Fruit fly (Drosophila melanogaster) whole organism, embryonic: ENCODE measurements around the gene CG31287.

Experiments used
- Adf1 ChIP-seq: fragments of 200-800 bp; sonication (Bioruptor generic); IDR thresholded peaks from 2 replicates; pipeline ENCODE4 v1.3.6; 2022; ENCODE audit warnings: missing biosample characterization, missing genetic modification characterization
- B-H1 ChIP-seq: fragments of 200-800 bp; sonication (Bioruptor generic); IDR thresholded peaks from 3 replicates; pipeline ENCODE4 v1.3.6; 2022; ENCODE audit warnings: missing biosample characterization, missing genetic modification characterization
- BEAF-32 ChIP-seq: fragments of 200-800 bp; sonication (Bioruptor generic); optimal IDR thresholded peaks from 3 replicates; lab custom pipeline; 2017; ENCODE audit warnings: missing biosample characterization, missing genetic modification characterization, mild to moderate bottlenecking, moderate library complexity, missing genetic modification reagents
- CG11696 ChIP-seq: fragments of 200-800 bp; sonication (Bioruptor generic); IDR thresholded peaks from 2 replicates; pipeline ENCODE4 v1.3.6; 2022; ENCODE audit warnings: missing biosample characterization, missing genetic modification characterization
- CG12236 ChIP-seq: fragments of 200-800 bp; sonication (Bioruptor generic); optimal IDR thresholded peaks from 2 replicates; lab custom pipeline; 2016; ENCODE audit warnings: missing biosample characterization, missing genetic modification characterization
- CG12769 ChIP-seq: fragments of 200-800 bp; sonication (Bioruptor generic); optimal IDR thresholded peaks from 2 replicates; lab custom pipeline; 2019; ENCODE audit warnings: missing biosample characterization, mild to moderate bottlenecking, missing genetic modification characterization, moderate library complexity
- CG13123 ChIP-seq: fragments of 200-800 bp; sonication (Bioruptor generic); optimal IDR thresholded peaks from 2 replicates; lab custom pipeline; 2016; ENCODE audit warnings: missing biosample characterization, missing genetic modification characterization
- CG14667 ChIP-seq: fragments of 200-800 bp; sonication (Bioruptor generic); IDR thresholded peaks from 2 replicates; pipeline ENCODE4 v1.3.6; 2022; ENCODE audit warnings: missing biosample characterization, missing genetic modification characterization
- CG1529 ChIP-seq: fragments of 200-800 bp; sonication (Bioruptor generic); optimal IDR thresholded peaks from 3 replicates; lab custom pipeline; 2018; ENCODE audit warnings: missing biosample characterization, missing genetic modification characterization
- CG3065 ChIP-seq: fragments of 200-800 bp; sonication (Bioruptor generic); optimal IDR thresholded peaks from 2 replicates; lab custom pipeline; 2016; ENCODE audit warnings: missing biosample characterization, missing genetic modification characterization
- CG3163 ChIP-seq: fragments of 200-800 bp; sonication (Bioruptor generic); optimal IDR thresholded peaks from 3 replicates; lab custom pipeline; 2016; ENCODE audit warnings: missing biosample characterization, missing genetic modification characterization
- CG3838 ChIP-seq: fragments of 200-800 bp; sonication (Bioruptor generic); optimal IDR thresholded peaks from 3 replicates; lab custom pipeline; 2016; ENCODE audit warnings: missing biosample characterization, missing genetic modification characterization
- CG43689 ChIP-seq: fragments of 200-800 bp; sonication (Bioruptor generic); IDR thresholded peaks from 2 replicates; pipeline ENCODE4 v1.3.6; 2022; ENCODE audit warnings: missing biosample characterization, missing genetic modification characterization
- CG5180 ChIP-seq: fragments of 200-800 bp; sonication (Bioruptor generic); optimal IDR thresholded peaks from 3 replicates; lab custom pipeline; 2017; ENCODE audit warnings: missing biosample characterization, missing genetic modification characterization, mild to moderate bottlenecking, moderate library complexity, missing genetic modification reagents
- CG5953 ChIP-seq: fragments of 200-800 bp; sonication (Bioruptor generic); IDR thresholded peaks from 2 replicates; pipeline ENCODE4 v1.3.6; 2022; ENCODE audit warnings: missing biosample characterization, missing genetic modification characterization
- CG6254 ChIP-seq: fragments of 200-800 bp; sonication (Bioruptor generic); optimal IDR thresholded peaks from 3 replicates; lab custom pipeline; 2017; ENCODE audit warnings: mild to moderate bottlenecking, missing biosample characterization, missing genetic modification reagents, missing genetic modification characterization
- CG8359 ChIP-seq: fragments of 200-800 bp; sonication (Bioruptor generic); optimal IDR thresholded peaks from 2 replicates; lab custom pipeline; 2017; ENCODE audit warnings: missing biosample characterization, mild to moderate bottlenecking, missing genetic modification characterization, borderline replicate concordance
- CG9932 ChIP-seq: fragments of 200-800 bp; sonication (Bioruptor generic); IDR thresholded peaks from 2 replicates; pipeline ENCODE4 v1.3.6; 2022; ENCODE audit warnings: missing biosample characterization, missing genetic modification characterization
- CoRest ChIP-seq: fragments of 200-800 bp; sonication (Bioruptor generic); optimal IDR thresholded peaks from 3 replicates; lab custom pipeline; 2018; ENCODE audit warnings: missing biosample characterization, mild to moderate bottlenecking, missing genetic modification characterization, moderate library complexity
- D19B ChIP-seq: fragments of 200-800 bp; sonication (Bioruptor generic); optimal IDR thresholded peaks from 2 replicates; lab custom pipeline; 2017; ENCODE audit warnings: missing biosample characterization, mild to moderate bottlenecking, missing genetic modification characterization
- Dek ChIP-seq: fragments of 200-800 bp; sonication (Bioruptor generic); optimal IDR thresholded peaks from 3 replicates; lab custom pipeline; 2019; ENCODE audit warnings: missing biosample characterization, mild to moderate bottlenecking, missing genetic modification characterization, moderate library complexity
- Dll ChIP-seq: fragments of 200-800 bp; sonication (Bioruptor generic); IDR thresholded peaks from 4 replicates; pipeline ENCODE4 v1.3.6; 2022; ENCODE audit warnings: missing biosample characterization, missing genetic modification characterization; ENCODE audit not compliant: partially characterized antibody
- GATAe ChIP-seq: fragments of 200-800 bp; sonication (Bioruptor generic); conservative IDR thresholded peaks from 2 replicates; pipeline ENCODE4 v1.3.6; 2022; ENCODE audit warnings: missing biosample characterization, missing genetic modification characterization
- Hand ChIP-seq: fragments of 200-800 bp; sonication (Bioruptor generic); optimal IDR thresholded peaks from 2 replicates; lab custom pipeline; 2017; ENCODE audit warnings: mild to moderate bottlenecking, missing biosample characterization, missing genetic modification reagents, missing genetic modification characterization
- Hey ChIP-seq: fragments of 200-800 bp; sonication (Bioruptor generic); optimal IDR thresholded peaks from 3 replicates; lab custom pipeline; 2018; ENCODE audit warnings: missing biosample characterization, mild to moderate bottlenecking, missing genetic modification characterization
- Hmx ChIP-seq: fragments of 200-800 bp; sonication (Bioruptor generic); optimal IDR thresholded peaks from 2 replicates; lab custom pipeline; 2016; ENCODE audit warnings: missing biosample characterization, missing genetic modification characterization
- Scr ChIP-seq: fragments of 200-800 bp; sonication (Bioruptor generic); IDR thresholded peaks from 2 replicates; pipeline ENCODE4 v1.3.6; 2022; ENCODE audit warnings: missing biosample characterization, missing genetic modification characterization; ENCODE audit not compliant: partially characterized antibody
- Six4 ChIP-seq: fragments of 200-800 bp; sonication (Bioruptor generic); optimal IDR thresholded peaks from 2 replicates; lab custom pipeline; 2016; ENCODE audit warnings: missing biosample characterization, missing genetic modification characterization
- Vsx1 ChIP-seq: fragments of 200-800 bp; sonication (Bioruptor generic); optimal IDR thresholded peaks from 2 replicates; lab custom pipeline; 2017; ENCODE audit warnings: missing biosample characterization, mild to moderate bottlenecking, missing genetic modification characterization, missing genetic modification reagents
- chinmo ChIP-seq: fragments of 200-800 bp; sonication (Bioruptor generic); IDR thresholded peaks from 4 replicates; pipeline ENCODE4 v1.3.6; 2022; ENCODE audit warnings: missing biosample characterization, missing genetic modification characterization; ENCODE audit not compliant: partially characterized antibody
- corto ChIP-seq: fragments of 200-800 bp; sonication (Bioruptor generic); optimal IDR thresholded peaks from 2 replicates; lab custom pipeline; 2016; ENCODE audit warnings: missing biosample characterization, mild to moderate bottlenecking, missing genetic modification characterization, moderate library complexity
- dati ChIP-seq: fragments of 200-800 bp; sonication (Bioruptor generic); IDR thresholded peaks from 2 replicates; pipeline ENCODE4 v1.3.6; 2022; ENCODE audit warnings: missing biosample characterization, missing genetic modification characterization
- dimm ChIP-seq: fragments of 200-800 bp; sonication (Bioruptor generic); IDR thresholded peaks from 2 replicates; pipeline ENCODE4 v1.3.6; 2022; ENCODE audit warnings: missing biosample characterization, missing genetic modification characterization
- emc ChIP-seq: fragments of 200-800 bp; sonication (Bioruptor generic); optimal IDR thresholded peaks from 2 replicates; lab custom pipeline; 2016; ENCODE audit warnings: missing biosample characterization, missing genetic modification characterization
- fd96Cb ChIP-seq: fragments of 200-800 bp; sonication (Bioruptor generic); optimal IDR thresholded peaks from 2 replicates; lab custom pipeline; 2018; ENCODE audit warnings: missing biosample characterization, mild to moderate bottlenecking, missing genetic modification characterization, moderate library complexity
- ftz-f1 ChIP-seq: fragments of 200-800 bp; sonication (Bioruptor generic); optimal IDR thresholded peaks from 2 replicates; lab custom pipeline; 2016; ENCODE audit warnings: missing biosample characterization, missing genetic modification characterization
- gcm ChIP-seq: fragments of 200-800 bp; sonication (Bioruptor generic); optimal IDR thresholded peaks from 2 replicates; lab custom pipeline; 2019; ENCODE audit warnings: missing biosample characterization, mild to moderate bottlenecking, missing genetic modification characterization, moderate library complexity
- grau ChIP-seq: fragments of 200-800 bp; optimal IDR thresholded peaks from 3 replicates; lab custom pipeline; 2019; ENCODE audit warnings: missing biosample characterization, mild to moderate bottlenecking, missing genetic modification characterization, moderate library complexity
- grn ChIP-seq: fragments of 200-800 bp; sonication (Bioruptor generic); optimal IDR thresholded peaks from 3 replicates; lab custom pipeline; 2017; ENCODE audit warnings: missing biosample characterization, missing genetic modification characterization
- hth ChIP-seq: fragments of >200 bp; optimal IDR thresholded peaks from 2 replicates; lab custom pipeline; 2017; ENCODE audit warnings: inconsistent platforms
- mam ChIP-seq: fragments of 200-800 bp; sonication (Bioruptor generic); optimal IDR thresholded peaks from 3 replicates; lab custom pipeline; 2016; ENCODE audit warnings: missing biosample characterization, missing genetic modification characterization
- org-1 ChIP-seq: fragments of 200-800 bp; sonication (Bioruptor generic); optimal IDR thresholded peaks from 2 replicates; lab custom pipeline; 2017; ENCODE audit warnings: missing biosample characterization, missing genetic modification characterization
- pho ChIP-seq: fragments of 200-800 bp; sonication (Bioruptor generic); optimal IDR thresholded peaks from 2 replicates; lab custom pipeline; 2016; ENCODE audit warnings: missing biosample characterization, missing genetic modification characterization
- pnt ChIP-seq: fragments of 200-800 bp; sonication (Bioruptor generic); optimal IDR thresholded peaks from 3 replicates; lab custom pipeline; 2016; ENCODE audit warnings: missing biosample characterization, missing genetic modification characterization
- psq ChIP-seq: fragments of 200-800 bp; sonication (Bioruptor generic); optimal IDR thresholded peaks from 2 replicates; lab custom pipeline; 2017; ENCODE audit warnings: missing biosample characterization, missing genetic modification characterization
- pzg ChIP-seq: fragments of 200-800 bp; sonication (Bioruptor generic); optimal IDR thresholded peaks from 3 replicates; lab custom pipeline; 2018; ENCODE audit warnings: missing biosample characterization, mild to moderate bottlenecking, missing genetic modification characterization, moderate library complexity
- sens ChIP-seq: fragments of 200-800 bp; sonication (Bioruptor generic); peaks from one replicate; lab custom pipeline; 2016; ENCODE audit warnings: missing biosample characterization, missing genetic modification characterization
- sug ChIP-seq: fragments of 200-800 bp; optimal IDR thresholded peaks from 2 replicates; lab custom pipeline; 2019; ENCODE audit warnings: missing biosample characterization, mild to moderate bottlenecking, missing genetic modification characterization, moderate library complexity
- tio ChIP-seq: fragments of 200-800 bp; sonication (Bioruptor generic); optimal IDR thresholded peaks from 2 replicates; lab custom pipeline; 2017; ENCODE audit warnings: missing biosample characterization, missing genetic modification characterization, inconsistent platforms
- unc-4 ChIP-seq: fragments of 200-800 bp; sonication (Bioruptor generic); IDR thresholded peaks from 2 replicates; pipeline ENCODE4 v1.3.6; 2022; ENCODE audit warnings: missing biosample characterization, missing genetic modification characterization; ENCODE audit not compliant: partially characterized antibody

CG31287 gene

DNA sequence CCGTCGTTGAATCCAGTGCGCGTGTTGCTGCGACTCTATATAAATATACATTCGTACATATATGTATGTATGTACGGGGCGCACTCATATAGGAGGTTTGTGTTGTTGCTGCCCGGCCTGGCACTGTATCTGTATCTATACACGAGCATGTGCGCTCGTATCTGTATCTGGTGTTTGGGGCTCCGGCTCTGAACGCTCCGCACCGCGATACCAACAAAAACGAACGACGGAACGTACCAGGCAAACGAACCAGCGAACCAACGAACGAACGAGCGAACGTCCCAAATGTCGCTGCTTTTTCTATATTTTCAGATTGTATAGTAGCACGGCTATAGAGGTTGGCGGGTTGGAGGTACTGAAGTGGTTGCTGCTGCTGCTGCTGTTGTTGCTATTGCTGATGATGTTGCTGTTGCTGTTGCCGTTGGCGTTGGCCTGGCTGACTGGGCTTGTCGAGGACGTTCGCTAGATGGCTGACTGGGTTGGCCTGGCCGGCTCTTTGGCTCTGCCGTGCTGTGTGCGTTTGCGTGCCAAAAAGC is 4.0 kb downstream of the CG31287 start (continued):
- 0 out of 4 replicates have a peak, but pooled peaks have one; percentile 22 for TF ChIP-seq Dll (GFP tag; lab: Robert Waterston, UW)
- peak; percentile 40 for TF ChIP-seq Hand (GFP tag; lab: Kevin White, UChicago)
- peak; percentile 94 for TF ChIP-seq ftz-f1
- TF ChIP-seq CG5180, result peak; percentile 97
- peak; percentile 3 for TF ChIP-seq D19B (GFP tag; lab: Kevin White, UChicago)
- no peak; the same call in 2 of the 3 replicates for TF ChIP-seq B-H1 (GFP tag; lab: Robert Waterston, UW)
- peak; percentile 89 for TF ChIP-seq sug (tag; lab: Kevin White, UChicago)
- TF ChIP-seq CG3838 (GFP tag; lab: Kevin White, UChicago), result peak; percentile 27
- TF ChIP-seq CG6254 (GFP tag; lab: Kevin White, UChicago), result peak; percentile 10
- no peak for TF ChIP-seq dati
- peak; percentile 44 for TF ChIP-seq Dek (tag; lab: Kevin White, UChicago)
- no peak for TF ChIP-seq emc
- TF ChIP-seq pzg, result peak; percentile 5
- TF ChIP-seq mam (GFP tag; lab: Kevin White, UChicago), result no peak
- TF ChIP-seq CG13123 (GFP tag; lab: Kevin White, UChicago), result no peak
- TF ChIP-seq grn (GFP tag; lab: Kevin White, UChicago), result peak; percentile 73
- 0 out of 2 replicates have a peak, but pooled peaks have one; percentile 13 for TF ChIP-seq unc-4 (GFP tag; lab: Robert Waterston, UW)
- TF ChIP-seq chinmo (GFP tag; lab: Robert Waterston, UW), result peak; percentile 98
- no peak for TF ChIP-seq CG3065 (GFP tag; lab: Kevin White, UChicago)
- no peak for TF ChIP-seq fd96Cb (tag; lab: Kevin White, UChicago)
- TF ChIP-seq grau (tag; lab: Kevin White, UChicago), result peak; percentile 45
- TF ChIP-seq gcm (GFP tag; lab: Kevin White, UChicago), result no peak
- peak; percentile 31 for TF ChIP-seq CG3163 (GFP tag; lab: Kevin White, UChicago)
- peak; percentile 55 for TF ChIP-seq Hey
- no peak for TF ChIP-seq Hmx (GFP tag; lab: Kevin White, UChicago)
- peak; percentile 62 for TF ChIP-seq CG9932 (GFP tag; lab: Robert Waterston, UW)
- TF ChIP-seq CG5953, result no peak
- TF ChIP-seq Adf1 (GFP tag; lab: Robert Waterston, UW), result peak; percentile 92
- TF ChIP-seq pho (GFP tag; lab: Kevin White, UChicago), result no peak
- TF ChIP-seq CG12769 (tag; lab: Kevin White, UChicago), result peak; percentile 97
- peak; percentile 36 for TF ChIP-seq psq (GFP tag; lab: Kevin White, UChicago)

DNA sequence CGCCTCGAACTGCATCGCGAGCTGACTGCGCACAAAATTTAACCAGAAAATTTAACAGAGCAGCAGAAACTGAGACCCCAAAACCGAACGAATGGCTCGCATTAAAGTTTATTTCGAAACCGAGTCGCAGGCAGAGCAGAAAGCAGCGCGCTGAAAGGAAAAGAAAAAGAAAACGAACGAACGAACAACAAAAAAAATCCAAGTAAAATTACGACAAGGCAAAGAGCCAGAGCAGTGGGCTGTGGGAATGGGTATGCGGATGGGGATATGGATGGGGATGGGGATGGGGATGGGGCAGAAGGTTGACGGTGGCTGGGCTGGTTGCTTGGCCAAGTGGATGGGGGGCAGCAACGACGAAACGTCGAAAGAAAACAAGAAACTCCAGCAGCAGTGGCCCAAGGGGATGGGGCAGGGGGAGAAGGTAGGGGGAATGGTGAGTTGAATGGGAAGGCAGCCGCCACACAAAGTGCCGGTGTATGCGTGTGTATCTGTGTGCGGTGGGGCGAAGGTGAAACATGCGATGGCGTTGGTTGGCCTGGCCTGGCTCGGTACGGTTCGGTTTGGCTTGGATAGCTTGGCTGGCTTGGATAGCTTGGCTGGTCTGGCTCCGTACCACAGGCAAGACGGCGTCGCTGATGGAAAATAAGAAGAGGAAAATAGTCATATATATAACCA is 5.1 kb downstream of the CG31287 start:
- TF ChIP-seq sens (GFP tag; lab: Kevin White, UChicago) (no peak), GATAe (no peak), Hand (GFP tag; lab: Kevin White, UChicago) (no peak), pnt (no peak), org-1 (GFP tag; lab: Kevin White, UChicago) (no peak), Six4 (no peak), CoRest (tag; lab: Kevin White, UChicago) (peak; percentile 24), tio (no peak), CG8359 (no peak), CG14667 (no peak), dimm (GFP tag; lab: Robert Waterston, UW) (no peak), hth (lab: Kevin White, UChicago) (no peak), BEAF-32 (no peak), Vsx1 (no peak), corto (GFP tag; lab: Kevin White, UChicago) (peak; percentile 32), CG1529 (GFP tag; lab: Kevin White, UChicago) (no peak), Hmx (GFP tag; lab: Kevin White, UChicago) (no peak), CG11696 (GFP tag; lab: Robert Waterston, UW) (no peak), CG12236 (GFP tag; lab: Kevin White, UChicago) (no peak), Scr (GFP tag; lab: Robert Waterston, UW) (0 out of 2 replicates have a peak, but pooled peaks have one; percentile 18), CG43689 (no peak)
